Fruit fly (Drosophila melanogaster) whole organism, embryonic: ENCODE results near the gene Ypel.

Source experiments
- Abd-B ChIP-seq: fragments of 200-800 bp; sonication (Bioruptor generic); optimal IDR thresholded peaks from 2 replicates; lab custom pipeline; 2018; ENCODE audit warnings: missing biosample characterization, mild to moderate bottlenecking, missing genetic modification characterization, moderate library complexity
- BEAF-32 ChIP-seq: fragments of 200-800 bp; sonication (Bioruptor generic); optimal IDR thresholded peaks from 3 replicates; lab custom pipeline; 2017; ENCODE audit warnings: missing biosample characterization, missing genetic modification characterization, mild to moderate bottlenecking, moderate library complexity, missing genetic modification reagents
- CG10543 ChIP-seq: fragments of 200-800 bp; sonication (Bioruptor generic); optimal IDR thresholded peaks from 3 replicates; lab custom pipeline; 2017; ENCODE audit warnings: missing biosample characterization, mild to moderate bottlenecking, missing genetic modification characterization, moderate library complexity
- CG11093 ChIP-seq: fragments of 200-800 bp; sonication (Bioruptor generic); IDR thresholded peaks from 3 replicates; pipeline ENCODE4 v1.3.6; 2022; ENCODE audit warnings: missing biosample characterization, missing genetic modification characterization
- CG11504 ChIP-seq: fragments of 200-800 bp; sonication (Bioruptor generic); optimal IDR thresholded peaks from 3 replicates; lab custom pipeline; 2019; ENCODE audit warnings: missing biosample characterization, mild to moderate bottlenecking, missing genetic modification characterization, moderate library complexity
- CG12391 ChIP-seq: fragments of 200-800 bp; sonication (Bioruptor generic); optimal IDR thresholded peaks from 3 replicates; lab custom pipeline; 2018; ENCODE audit warnings: missing biosample characterization, mild to moderate bottlenecking, missing genetic modification characterization, moderate library complexity
- CG12942 ChIP-seq: fragments of 200-800 bp; sonication (Bioruptor generic); optimal IDR thresholded peaks from 3 replicates; lab custom pipeline; 2016; ENCODE audit warnings: missing biosample characterization, missing genetic modification characterization
- CG13287 ChIP-seq: fragments of 200-800 bp; sonication (Bioruptor generic); IDR thresholded peaks from 2 replicates; pipeline ENCODE4 v1.3.6; 2022; ENCODE audit warnings: missing biosample characterization, missing genetic modification characterization; ENCODE audit not compliant: partially characterized antibody
- CG14710 ChIP-seq: fragments of 200-800 bp; sonication (Bioruptor generic); optimal IDR thresholded peaks from 3 replicates; lab custom pipeline; 2019; ENCODE audit warnings: missing biosample characterization, mild to moderate bottlenecking, missing genetic modification characterization, moderate library complexity
- CG14860 ChIP-seq: fragments of 200-800 bp; sonication (Bioruptor generic); IDR thresholded peaks from 3 replicates; pipeline ENCODE4 v1.3.6; 2022; ENCODE audit warnings: missing biosample characterization, missing genetic modification characterization; ENCODE audit not compliant: partially characterized antibody
- CG14965 ChIP-seq: fragments of 200-800 bp; sonication (Bioruptor generic); optimal IDR thresholded peaks from 2 replicates; lab custom pipeline; 2016; ENCODE audit warnings: missing biosample characterization, missing genetic modification characterization, borderline replicate concordance
- CG15479 ChIP-seq: fragments of 200-800 bp; sonication (Bioruptor generic); optimal IDR thresholded peaks from 3 replicates; lab custom pipeline; 2019; ENCODE audit warnings: missing biosample characterization, mild to moderate bottlenecking, missing genetic modification characterization, moderate library complexity
- CG15514 ChIP-seq: fragments of 200-800 bp; sonication (Bioruptor generic); optimal IDR thresholded peaks from 3 replicates; lab custom pipeline; 2017; ENCODE audit warnings: missing biosample characterization, missing genetic modification characterization, mild to moderate bottlenecking, moderate library complexity, missing genetic modification reagents
- CG1647 ChIP-seq: fragments of 200-800 bp; sonication (Bioruptor generic); optimal IDR thresholded peaks from 3 replicates; lab custom pipeline; 2016; ENCODE audit warnings: missing biosample characterization, missing genetic modification characterization
- CG17612 ChIP-seq: fragments of 200-800 bp; sonication (Bioruptor generic); IDR thresholded peaks from 2 replicates; pipeline ENCODE4 v1.3.6; 2022; ENCODE audit warnings: missing biosample characterization, missing genetic modification characterization
- CG2116 ChIP-seq: fragments of 200-800 bp; sonication (Bioruptor generic); optimal IDR thresholded peaks from 3 replicates; lab custom pipeline; 2018; ENCODE audit warnings: missing biosample characterization, mild to moderate bottlenecking, missing genetic modification characterization
- CG30020 ChIP-seq: fragments of 200-800 bp; optimal IDR thresholded peaks from 2 replicates; lab custom pipeline; 2019; ENCODE audit warnings: missing biosample characterization, mild to moderate bottlenecking, missing genetic modification characterization, moderate library complexity
- CG31365 ChIP-seq: fragments of 200-800 bp; sonication (Bioruptor generic); optimal IDR thresholded peaks from 2 replicates; lab custom pipeline; 2018; ENCODE audit warnings: missing biosample characterization, mild to moderate bottlenecking, missing genetic modification characterization
- CG3995 ChIP-seq: fragments of 200-800 bp; sonication (Bioruptor generic); optimal IDR thresholded peaks from 3 replicates; lab custom pipeline; 2016; ENCODE audit warnings: missing biosample characterization, missing genetic modification characterization
- CG5245 ChIP-seq: fragments of 200-800 bp; sonication (Bioruptor generic); optimal IDR thresholded peaks from 3 replicates; lab custom pipeline; 2016; ENCODE audit warnings: missing biosample characterization, missing genetic modification characterization
- CG6254 ChIP-seq: fragments of 200-800 bp; sonication (Bioruptor generic); optimal IDR thresholded peaks from 3 replicates; lab custom pipeline; 2017; ENCODE audit warnings: mild to moderate bottlenecking, missing biosample characterization, missing genetic modification reagents, missing genetic modification characterization
- CG6813 ChIP-seq: fragments of 200-800 bp; sonication (Bioruptor generic); optimal IDR thresholded peaks from 2 replicates; lab custom pipeline; 2017; ENCODE audit warnings: missing biosample characterization, missing genetic modification characterization, mild to moderate bottlenecking, moderate library complexity, missing genetic modification reagents
- CG7786 ChIP-seq: fragments of 200-800 bp; sonication (Bioruptor generic); optimal IDR thresholded peaks from 2 replicates; lab custom pipeline; 2016; ENCODE audit warnings: missing biosample characterization, missing genetic modification characterization
- CG7928 ChIP-seq: fragments of 200-800 bp; sonication (Bioruptor generic); optimal IDR thresholded peaks from 2 replicates; lab custom pipeline; 2017; ENCODE audit warnings: missing biosample characterization, mild to moderate bottlenecking, missing genetic modification characterization
- CG8290 ChIP-seq, 3 experiments: fragments of 200-800 bp; sonication (Bioruptor generic); optimal IDR thresholded peaks; 2 replicates each; lab custom pipeline; 2016 to 2019; ENCODE audit warnings: missing biosample characterization in 3 of 3, missing genetic modification characterization in 3 of 3, mild to moderate bottlenecking in 2 of 3, moderate library complexity in 1 of 3
- CG9797 ChIP-seq: fragments of 200-800 bp; sonication (Bioruptor generic); optimal IDR thresholded peaks from 3 replicates; lab custom pipeline; 2018; ENCODE audit warnings: missing biosample characterization, mild to moderate bottlenecking, missing genetic modification characterization
- Dfd ChIP-seq, 2 experiments: fragments of >200 bp; optimal IDR thresholded peaks; 2 replicates each; lab custom pipeline; 2017; ENCODE audit warnings: missing biosample characterization in 2 of 2, missing genetic modification characterization in 2 of 2
- ERR ChIP-seq: fragments of 200-800 bp; sonication (Bioruptor generic); optimal IDR thresholded peaks from 2 replicates; lab custom pipeline; 2016; ENCODE audit warnings: missing biosample characterization, missing genetic modification characterization
- Hr51 ChIP-seq, 2 experiments: fragments of 200-800 bp; sonication (Bioruptor generic); optimal IDR thresholded peaks; 2 replicates in 1 of 2; 3 replicates in 1 of 2; lab custom pipeline; 2016 to 2018; ENCODE audit warnings: missing biosample characterization in 2 of 2, missing genetic modification characterization in 2 of 2, mild to moderate bottlenecking in 1 of 2, moderate library complexity in 1 of 2
- Kr ChIP-seq: fragments of 200-800 bp; sonication (Bioruptor generic); optimal IDR thresholded peaks from 2 replicates; lab custom pipeline; 2017; ENCODE audit warnings: missing biosample characterization, mild to moderate bottlenecking, missing genetic modification characterization
- PHDP ChIP-seq: fragments of 200-800 bp; sonication (Bioruptor generic); optimal IDR thresholded peaks from 3 replicates; lab custom pipeline; 2018; ENCODE audit warnings: missing biosample characterization, mild to moderate bottlenecking, missing genetic modification characterization, moderate library complexity
- Sry-β ChIP-seq: fragments of 200-800 bp; sonication (Bioruptor generic); optimal IDR thresholded peaks from 2 replicates; lab custom pipeline; 2018; ENCODE audit warnings: missing biosample characterization, mild to moderate bottlenecking, missing genetic modification characterization, moderate library complexity
- Vsx1 ChIP-seq: fragments of 200-800 bp; sonication (Bioruptor generic); optimal IDR thresholded peaks from 2 replicates; lab custom pipeline; 2017; ENCODE audit warnings: missing biosample characterization, mild to moderate bottlenecking, missing genetic modification characterization, missing genetic modification reagents
- ac ChIP-seq: fragments of 200-800 bp; sonication (Bioruptor generic); optimal IDR thresholded peaks from 3 replicates; lab custom pipeline; 2017; ENCODE audit warnings: missing biosample characterization, mild to moderate bottlenecking, missing genetic modification characterization
- ara ChIP-seq: fragments of 200-800 bp; sonication (Bioruptor generic); IDR thresholded peaks from 2 replicates; pipeline ENCODE4 v1.3.6; 2022; ENCODE audit warnings: missing biosample characterization, missing genetic modification characterization
- ato ChIP-seq: fragments of 200-800 bp; sonication (Bioruptor generic); IDR thresholded peaks from 2 replicates; pipeline ENCODE4 v1.3.6; 2022; ENCODE audit warnings: missing biosample characterization, missing genetic modification characterization; ENCODE audit not compliant: partially characterized antibody
- bigmax ChIP-seq: fragments of 200-800 bp; sonication (Bioruptor generic); optimal IDR thresholded peaks from 2 replicates; lab custom pipeline; 2018; ENCODE audit warnings: missing biosample characterization, mild to moderate bottlenecking, missing genetic modification characterization
- cad ChIP-seq: fragments of >200 bp; optimal IDR thresholded peaks from 2 replicates; lab custom pipeline; 2017; ENCODE audit warnings: missing biosample characterization, missing genetic modification characterization
- gfzf ChIP-seq: fragments of 200-800 bp; sonication (Bioruptor generic); optimal IDR thresholded peaks from 2 replicates; lab custom pipeline; 2016; ENCODE audit warnings: missing biosample characterization, mild to moderate bottlenecking, missing genetic modification characterization, moderate library complexity
- gt ChIP-seq: fragments of 200-800 bp; sonication (Bioruptor generic); IDR thresholded peaks from 2 replicates; pipeline ENCODE4 v1.3.6; 2022; ENCODE audit warnings: missing biosample characterization, missing genetic modification characterization
- hb ChIP-seq: fragments of 200-800 bp; sonication (Bioruptor generic); IDR thresholded peaks from 3 replicates; pipeline ENCODE4 v1.3.6; 2022; ENCODE audit warnings: missing biosample characterization, missing genetic modification characterization; ENCODE audit not compliant: partially characterized antibody
- her ChIP-seq: fragments of 200-800 bp; sonication (Bioruptor generic); optimal IDR thresholded peaks from 2 replicates; lab custom pipeline; 2016; ENCODE audit warnings: missing biosample characterization, missing genetic modification characterization
- ken ChIP-seq: fragments of 200-800 bp; sonication (Bioruptor generic); IDR thresholded peaks from 3 replicates; pipeline ENCODE4 v1.3.6; 2022; ENCODE audit warnings: missing biosample characterization, missing genetic modification characterization
- onecut ChIP-seq: fragments of 200-800 bp; sonication (Bioruptor generic); IDR thresholded peaks from 2 replicates; pipeline ENCODE4 v1.3.6; 2022; ENCODE audit warnings: missing biosample characterization, missing genetic modification characterization
- pnt ChIP-seq: fragments of 200-800 bp; sonication (Bioruptor generic); optimal IDR thresholded peaks from 3 replicates; lab custom pipeline; 2016; ENCODE audit warnings: missing biosample characterization, missing genetic modification characterization
- tgo ChIP-seq: fragments of 200-800 bp; sonication (Bioruptor generic); IDR thresholded peaks from 3 replicates; pipeline ENCODE4 v1.3.6; 2022; ENCODE audit warnings: missing biosample characterization, missing genetic modification characterization
- tx ChIP-seq: fragments of 200-800 bp; sonication (Bioruptor generic); optimal IDR thresholded peaks from 2 replicates; lab custom pipeline; 2016; ENCODE audit warnings: missing biosample characterization, missing genetic modification characterization
- yki ChIP-seq: fragments of >200 bp; optimal IDR thresholded peaks from 3 replicates; lab custom pipeline; 2018

The Ypel gene

dm6 chrX:10184355-10185058 lies 27.7 kb downstream of the Ypel start (continued):
- TF ChIP-seq CG14710 (tag; lab: Kevin White, UChicago) (no peak), CG6254 (no peak), CG12391 (tag; lab: Kevin White, UChicago) (peak; percentile 12), ac (GFP tag; lab: Kevin White, UChicago) (no peak), CG2116 (no peak), Vsx1 (no peak), ara (GFP tag; lab: Robert Waterston, UW) (no peak), CG7786 (peak; percentile 19), Hr51 (GFP tag; optimal IDR thresholded peaks at IDR 0.05; lab: Kevin White, UChicago) (peak in 1 of 2 experiments; percentile 38), hb (GFP tag; lab: Robert Waterston, UW) (no peak), Kr (GFP tag; lab: Kevin White, UChicago) (no peak), CG12942 (no peak), CG7928 (GFP tag; lab: Kevin White, UChicago) (no peak), bigmax (GFP tag; lab: Kevin White, UChicago) (no peak), CG10543 (GFP tag; lab: Kevin White, UChicago) (no peak), ERR (GFP tag; lab: Kevin White, UChicago) (peak; percentile 20), CG17612 (no peak), CG1647 (GFP tag; lab: Kevin White, UChicago) (no peak), ato (GFP tag; lab: Robert Waterston, UW) (no peak), Abd-B (GFP tag; lab: Kevin White, UChicago) (no peak), CG13287 (GFP tag; lab: Robert Waterston, UW) (no peak), CG11093 (GFP tag; lab: Robert Waterston, UW) (peak; percentile 42; the same call in 1 of the 3 replicates), CG31365 (no peak), pnt (GFP tag; lab: Kevin White, UChicago) (peak; percentile 40), CG5245 (GFP tag; lab: Kevin White, UChicago) (no peak), her (GFP tag; lab: Kevin White, UChicago) (no peak), CG9797 (GFP tag; lab: Kevin White, UChicago) (no peak), CG14965 (no peak), Dfd (GFP tag; optimal IDR thresholded peaks at IDR 0.05; lab: Kevin White, UChicago) (no peak), ken (0 out of 3 replicates have a peak, but pooled peaks have one; percentile 17), CG15479 (no peak), CG6813 (GFP tag; lab: Kevin White, UChicago) (peak; percentile 17), CG14860 (no peak), gfzf (no peak), CG8290 (GFP tag; optimal IDR thresholded peaks at IDR 0.05; lab: Kevin White, UChicago) (no peak), CG8290 (tag; optimal IDR thresholded peaks at IDR 0.05; lab: Kevin White, UChicago) (peak in 1 of 2 experiments; percentile 32), Sry-β (no peak), CG11504 (tag; lab: Kevin White, UChicago) (peak; percentile 49), cad (GFP tag; lab: Kevin White, UChicago) (no peak), tx (GFP tag; lab: Kevin White, UChicago) (no peak), onecut (GFP tag; lab: Robert Waterston, UW) (peak; percentile 29; the same call in 1 of the 2 replicates), tgo (GFP tag; lab: Robert Waterston, UW) (peak; percentile 67; the same call in 2 of the 3 replicates), gt (GFP tag; lab: Robert Waterston, UW) (no peak), CG15514 (GFP tag; lab: Kevin White, UChicago) (peak; percentile 47), PHDP (tag; lab: Kevin White, UChicago) (no peak), CG3995 (GFP tag; lab: Kevin White, UChicago) (no peak), yki (lab: Kevin White, UChicago) (no peak), CG30020 (no peak), BEAF-32 (GFP tag; lab: Kevin White, UChicago) (no peak)
